Worm (Caenorhabditis elegans) whole organism, L1 larva: ENCODE data around the gene spe-51.

Source experiments
- ces-1 ChIP-seq: fragments of 150-350 bp; optimal IDR thresholded peaks from 2 replicates; lab custom pipeline; 2014; ENCODE audit warnings: missing biosample characterization, missing genetic modification reagents, missing genetic modification characterization
- egl-27 ChIP-seq, 2 experiments: fragments of 150-350 bp in 1 of 2; sonication (generic microtip); optimal IDR thresholded peaks; 3 replicates each; lab custom pipeline; 2017 to 2018; ENCODE audit warnings: missing biosample characterization in 2 of 2, missing genetic modification characterization in 2 of 2, missing genetic modification reagents in 2 of 2
- lin-13 ChIP-seq: fragments of 150-350 bp; optimal IDR thresholded peaks from 2 replicates; lab custom pipeline; 2014; ENCODE audit warnings: missing biosample characterization, missing genetic modification reagents, missing genetic modification characterization
- lir-3 ChIP-seq: sonication (generic microtip); optimal IDR thresholded peaks from 2 replicates; lab custom pipeline; 2016; ENCODE audit warnings: mild to moderate bottlenecking, missing genetic modification characterization, moderate library complexity, missing compliant biosample characterization; ENCODE audit not compliant: poor library complexity
- lsy-2 ChIP-seq, 2 experiments: fragments of 150-350 bp; optimal IDR thresholded peaks; 2 replicates each; lab custom pipeline; 2014; ENCODE audit warnings: missing biosample characterization in 2 of 2, missing genetic modification characterization in 2 of 2
- mdl-1 ChIP-seq, 2 experiments: fragments of 150-350 bp; optimal IDR thresholded peaks; 2 replicates each; lab custom pipeline; 2014 to 2017; ENCODE audit warnings: missing biosample characterization in 2 of 2, missing genetic modification characterization in 2 of 2, inconsistent platforms in 1 of 2
- nhr-11 ChIP-seq: fragments of 150-350 bp; optimal IDR thresholded peaks from 2 replicates; lab custom pipeline; 2014; ENCODE audit warnings: missing biosample characterization, missing genetic modification characterization
- nhr-237 ChIP-seq: fragments of 150-350 bp; optimal IDR thresholded peaks from 2 replicates; lab custom pipeline; 2014; ENCODE audit warnings: missing biosample characterization, missing genetic modification characterization
- nhr-76 ChIP-seq: sonication (generic microtip); optimal IDR thresholded peaks from 2 replicates; lab custom pipeline; 2017; ENCODE audit warnings: missing biosample characterization, missing genetic modification characterization
- pqm-1 ChIP-seq: sonication (generic microtip); optimal IDR thresholded peaks from 3 replicates; lab custom pipeline; 2017; ENCODE audit warnings: missing biosample characterization, missing genetic modification characterization
- zag-1 ChIP-seq: fragments of 150-350 bp; optimal IDR thresholded peaks from 2 replicates; lab custom pipeline; 2014; ENCODE audit warnings: missing biosample characterization, missing genetic modification characterization
- ztf-11 ChIP-seq, 2 experiments: sonication (generic microtip); optimal IDR thresholded peaks; 2 replicates each; lab custom pipeline; 2016 to 2017; ENCODE audit warnings: missing genetic modification characterization in 2 of 2, missing biosample characterization in 1 of 2, missing compliant biosample characterization in 1 of 2

- TF ChIP-seq nhr-76 = no peak
- TF ChIP-seq ztf-11 (tag; optimal IDR thresholded peaks at IDR 0.05; lab: Kevin White, UChicago) = no peak
- TF ChIP-seq nhr-237 (tag; lab: Kevin White, UChicago) = no peak
- TF ChIP-seq lsy-2 (tag; optimal IDR thresholded peaks at IDR 0.05; lab: Kevin White, UChicago) = no peak
- no peak for TF ChIP-seq egl-27 (tag; optimal IDR thresholded peaks at IDR 0.05; lab: Kevin White, UChicago)
- TF ChIP-seq mdl-1 (tag; optimal IDR thresholded peaks at IDR 0.05; lab: Kevin White, UChicago) = no peak
- no peak for TF ChIP-seq pqm-1 (tag; lab: Kevin White, UChicago)
- TF ChIP-seq ces-1 = no peak
- no peak for TF ChIP-seq zag-1 (tag; lab: Kevin White, UChicago)
- no peak for TF ChIP-seq lir-3
- TF ChIP-seq nhr-11 (tag; lab: Kevin White, UChicago) = no peak
- no peak for TF ChIP-seq lin-13 (GFP tag; lab: Kevin White, UChicago)
Measured at ce11 chrIV:4703911-4704310, 11.3 kb downstream of the spe-51 start, which contains the start of gene ogdh-1.
